Worm (Caenorhabditis elegans) whole organism, L4/young adult: ENCODE data around the gene fbxa-220.

Source experiments
- W03F9.2 ChIP-seq: fragments of 150-350 bp; optimal IDR thresholded peaks from 2 replicates; lab custom pipeline; 2014; ENCODE audit warnings: missing biosample characterization, missing genetic modification characterization
- dao-5 ChIP-seq: sonication (generic microtip); optimal IDR thresholded peaks from 2 replicates; lab custom pipeline; 2016; ENCODE audit warnings: missing genotype, missing genetic modification characterization, moderate library complexity, missing compliant biosample characterization
- him-1 ChIP-seq: sonication (generic microtip); optimal IDR thresholded peaks from 2 replicates; lab custom pipeline; 2016; ENCODE audit warnings: missing genotype, missing genetic modification reagents, missing genetic modification characterization, missing compliant biosample characterization

The fbxa-220 gene

DNA sequence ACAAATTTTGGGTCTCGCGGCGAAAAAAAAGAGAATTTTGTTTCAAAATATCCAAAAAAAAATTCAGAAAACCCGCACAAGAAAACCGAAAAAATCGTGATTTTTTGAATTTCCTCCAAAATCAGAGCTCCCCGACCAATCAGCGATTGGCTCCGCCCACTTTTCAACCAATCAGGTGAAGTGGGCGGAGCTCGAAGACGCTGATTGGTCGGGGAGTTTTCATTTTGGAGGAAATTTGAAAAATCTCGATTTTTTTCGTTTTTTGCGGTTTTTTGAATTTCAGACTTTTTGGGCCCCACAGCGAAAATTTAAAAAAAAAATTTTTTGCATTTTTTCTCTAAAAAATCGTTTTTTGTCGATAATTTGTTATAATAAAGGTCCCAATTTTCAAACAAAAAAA, 5.6 kb upstream of the fbxa-220 start:
- no peak for TF ChIP-seq dao-5 (tag; lab: Kevin White, UChicago)
- no peak for TF ChIP-seq W03F9.2
- no peak for TF ChIP-seq him-1

DNA sequence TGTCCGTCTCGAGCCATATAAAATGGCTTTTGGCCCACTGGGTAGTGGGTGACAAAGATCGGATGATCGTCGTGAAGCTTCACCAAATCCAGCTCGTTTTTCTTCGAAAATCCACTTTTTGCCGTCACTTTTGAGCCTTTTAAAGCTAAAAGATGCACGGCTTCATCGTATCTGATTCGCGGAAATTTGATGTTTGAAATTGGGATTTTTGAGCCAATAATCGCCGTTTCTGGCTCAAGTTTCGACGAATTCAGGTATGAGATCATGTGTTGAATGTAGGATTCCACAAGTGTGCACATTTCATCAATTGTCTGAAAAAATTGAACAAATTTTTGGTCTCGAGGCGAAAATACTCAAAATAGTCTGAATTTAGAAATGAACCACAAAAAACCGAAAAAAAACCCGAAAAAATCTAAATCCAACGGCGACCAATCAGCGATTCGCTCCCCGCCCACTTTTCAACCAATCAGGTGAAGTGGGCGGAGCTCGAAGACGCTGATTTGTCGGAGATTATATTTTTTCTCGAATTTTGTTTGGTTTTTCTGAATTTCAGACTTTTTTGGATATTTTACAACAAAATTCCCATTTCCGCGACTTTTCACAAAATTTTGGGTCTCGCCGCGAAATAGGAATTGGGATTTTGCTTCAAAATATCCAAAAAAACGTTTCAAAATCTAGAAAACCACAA, 4.8 kb upstream of the fbxa-220 start:
- TF ChIP-seq him-1: no peak
- no peak for TF ChIP-seq W03F9.2
- no peak for TF ChIP-seq dao-5 (tag; lab: Kevin White, UChicago)

DNA sequence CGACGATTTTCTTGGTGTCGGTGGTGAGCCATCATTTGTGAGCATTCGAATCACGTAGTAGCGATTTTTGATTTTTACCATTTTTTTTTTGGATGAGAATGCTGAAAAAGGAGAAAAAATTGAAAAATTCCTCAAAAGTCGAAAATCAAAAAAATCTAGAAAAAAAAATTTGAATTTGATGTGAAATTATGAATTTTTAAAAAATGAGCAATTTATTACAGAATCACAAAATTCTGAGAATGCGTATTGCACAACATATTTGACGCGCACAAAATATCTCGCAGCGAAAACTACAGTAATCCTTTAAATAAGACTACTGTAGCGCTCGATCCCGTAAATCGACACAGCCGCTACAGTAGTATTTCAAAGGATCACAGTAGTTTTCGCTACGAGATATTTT, 3.3 kb upstream of the fbxa-220 start, which contains the start of gene popl-5:
popl-5 (minus strand) TSS at position 101 of the 400 bp plus-strand sequence.
- TF ChIP-seq W03F9.2 (no peak), him-1 (no peak), dao-5 (tag; lab: Kevin White, UChicago) (no peak)

DNA sequence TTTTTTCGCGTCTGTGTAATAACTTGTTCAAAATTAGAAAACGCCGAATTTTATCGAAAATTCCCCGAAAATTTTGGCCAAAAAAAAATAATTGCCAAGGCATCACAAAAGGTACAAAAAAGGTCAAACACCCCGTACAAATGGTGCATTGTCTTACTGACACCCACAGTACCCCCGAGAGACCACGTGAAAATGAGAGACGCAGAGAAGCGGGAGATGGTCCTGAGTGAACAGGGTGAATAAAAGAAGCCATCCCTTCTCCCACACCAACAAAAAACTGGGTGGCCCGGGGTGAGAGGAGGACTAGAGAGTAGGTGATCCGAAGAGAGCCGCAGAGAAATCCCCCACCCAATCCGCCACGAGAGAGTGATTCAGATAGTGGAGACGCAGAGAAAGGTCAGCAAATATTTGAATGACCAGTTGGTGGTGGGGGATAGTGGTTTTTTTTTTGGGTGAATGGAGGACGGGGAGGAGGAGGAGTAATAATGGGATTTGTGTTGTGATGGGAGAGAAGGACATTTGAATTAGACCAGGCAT, 2.6 kb downstream of the fbxa-220 start:
- TF ChIP-seq dao-5 (tag; lab: Kevin White, UChicago) (no peak), W03F9.2 (no peak), him-1 (no peak)

DNA sequence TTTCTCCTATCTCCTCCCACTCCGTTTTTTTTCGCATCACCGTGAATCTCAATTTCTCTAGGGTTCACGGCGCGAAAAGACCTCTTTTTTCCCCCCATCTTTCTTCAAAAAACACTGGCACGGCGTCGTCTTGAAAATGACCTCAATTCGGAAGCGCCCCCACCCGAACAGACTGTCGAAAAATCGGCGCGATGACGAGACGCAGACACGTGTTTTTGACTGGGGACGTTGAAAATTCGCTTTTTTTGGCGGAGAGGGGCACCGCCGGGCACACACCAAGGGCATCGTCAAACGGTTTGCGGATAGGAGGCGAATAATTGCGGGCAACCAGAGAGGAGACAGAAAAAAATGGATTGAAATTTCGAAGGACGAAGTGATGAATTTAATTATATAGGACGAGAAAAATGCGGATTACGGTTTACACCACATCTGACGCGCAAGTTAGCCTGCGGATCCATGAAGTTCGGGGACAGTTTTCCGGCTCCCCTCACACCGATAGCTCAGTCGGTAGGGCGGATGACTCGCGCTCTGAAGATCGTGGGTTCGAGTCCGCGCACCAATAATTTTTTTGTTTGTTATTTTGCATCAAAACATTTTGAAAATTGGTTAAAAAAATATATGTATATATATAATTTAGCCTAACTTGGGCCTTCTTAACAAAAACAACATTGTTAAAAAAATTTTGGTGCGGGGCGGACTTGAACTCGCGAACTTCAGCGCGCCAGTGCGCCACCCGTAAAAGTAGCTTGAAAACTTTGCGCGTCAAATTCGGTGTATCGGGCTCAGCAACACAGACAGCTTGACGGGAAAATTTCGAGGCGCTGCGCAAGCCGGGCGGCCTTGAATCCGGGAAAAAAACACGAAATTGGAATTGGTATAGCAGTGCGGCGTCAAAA, 5.3 kb downstream of the fbxa-220 start:
- TF ChIP-seq him-1: no peak
- no peak for TF ChIP-seq W03F9.2

DNA sequence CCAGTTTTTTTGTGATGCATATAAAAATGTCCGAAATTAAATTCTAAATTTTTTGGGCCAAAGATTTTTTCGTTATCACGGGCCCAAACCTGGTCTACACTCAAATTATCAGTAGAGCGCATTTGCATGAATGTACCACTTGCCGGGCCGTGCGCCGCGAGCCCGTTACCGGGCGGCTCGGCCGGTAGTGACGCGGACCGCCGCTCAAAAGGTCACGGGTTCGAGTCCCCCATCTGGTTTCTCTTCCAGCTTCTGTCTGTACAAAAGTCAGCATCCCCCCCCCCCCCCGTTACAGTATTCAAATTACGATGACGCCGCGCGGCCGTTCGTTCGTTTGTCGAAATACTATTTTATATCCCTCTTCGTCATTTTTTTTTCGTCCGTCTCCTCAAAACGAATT, 6.7 kb downstream of the fbxa-220 start:
- TF ChIP-seq W03F9.2 (no peak), dao-5 (tag; lab: Kevin White, UChicago) (no peak), him-1 (no peak)

DNA sequence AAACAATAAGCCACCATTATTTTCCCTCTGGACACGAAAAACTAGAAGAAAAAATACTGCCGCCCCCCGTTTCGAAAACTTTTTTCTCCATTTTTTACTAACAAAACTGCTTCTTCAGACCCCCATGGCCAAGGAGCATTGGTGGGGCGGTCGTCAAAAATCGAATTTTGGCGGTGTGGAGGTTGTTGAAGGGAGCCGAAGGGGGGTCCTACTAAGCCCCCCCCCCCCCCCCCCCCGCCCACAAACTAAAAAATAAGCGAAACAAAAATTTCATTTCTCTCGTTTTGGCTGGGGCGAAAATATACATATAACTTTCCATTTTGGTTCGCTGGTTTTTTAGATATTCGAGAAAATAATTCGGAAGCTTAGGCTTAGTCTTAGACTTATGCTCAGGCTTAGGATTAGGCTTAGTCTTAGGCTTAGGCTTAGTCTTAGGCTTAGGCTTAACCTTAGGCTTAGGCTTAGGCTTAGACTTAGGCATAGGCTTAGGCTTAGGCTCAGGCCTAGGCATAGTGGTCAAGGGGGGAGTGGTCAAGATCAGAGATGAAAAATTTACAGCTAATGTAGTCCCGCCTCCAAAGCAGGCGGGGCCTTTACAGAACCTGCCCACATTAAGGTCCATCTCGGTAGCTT, 9.2 kb downstream of the fbxa-220 start:
- no peak for TF ChIP-seq dao-5 (tag; lab: Kevin White, UChicago)
- TF ChIP-seq him-1: no peak
- TF ChIP-seq W03F9.2: no peak

DNA sequence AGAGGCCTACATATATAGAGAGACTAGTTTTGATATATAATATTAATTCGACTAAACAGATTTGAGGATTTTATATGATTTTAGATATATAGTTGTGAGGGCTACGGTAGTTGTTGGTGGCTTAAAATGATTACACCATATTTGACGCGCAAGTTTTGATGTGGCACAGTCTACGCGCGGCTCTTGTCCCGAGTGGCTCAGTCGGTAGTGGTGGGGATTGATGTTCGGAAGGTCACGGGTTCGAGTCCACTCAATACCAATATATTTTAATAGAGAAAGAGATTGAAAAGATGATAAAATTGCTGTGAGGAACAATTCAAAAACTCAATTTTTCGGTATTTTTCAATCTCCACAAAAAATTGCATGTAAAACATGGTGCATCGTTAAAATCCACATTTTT, 11.1 kb downstream of the fbxa-220 start:
- TF ChIP-seq dao-5 (tag; lab: Kevin White, UChicago): no peak
- no peak for TF ChIP-seq W03F9.2
- TF ChIP-seq him-1: no peak

DNA sequence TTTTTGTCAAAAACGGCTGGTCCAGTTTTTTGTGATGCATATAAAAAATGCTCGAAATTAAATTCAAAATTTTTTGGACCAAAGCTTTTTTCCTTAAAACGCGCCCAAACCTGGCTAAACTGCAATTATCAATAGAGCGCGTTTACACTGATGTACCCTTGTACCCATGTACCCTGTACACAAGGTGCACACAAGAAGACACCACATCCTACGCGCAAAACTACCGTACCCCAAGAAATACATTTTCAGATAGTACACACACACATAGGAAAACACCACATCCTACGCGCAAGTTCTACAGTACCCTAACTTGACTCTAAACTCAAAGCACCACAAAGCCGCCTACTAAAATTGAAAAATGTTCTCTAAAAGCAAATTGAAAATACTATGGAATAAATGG, 12.7 kb downstream of the fbxa-220 start:
- TF ChIP-seq W03F9.2 (no peak), dao-5 (tag; lab: Kevin White, UChicago) (no peak), him-1 (no peak)

DNA sequence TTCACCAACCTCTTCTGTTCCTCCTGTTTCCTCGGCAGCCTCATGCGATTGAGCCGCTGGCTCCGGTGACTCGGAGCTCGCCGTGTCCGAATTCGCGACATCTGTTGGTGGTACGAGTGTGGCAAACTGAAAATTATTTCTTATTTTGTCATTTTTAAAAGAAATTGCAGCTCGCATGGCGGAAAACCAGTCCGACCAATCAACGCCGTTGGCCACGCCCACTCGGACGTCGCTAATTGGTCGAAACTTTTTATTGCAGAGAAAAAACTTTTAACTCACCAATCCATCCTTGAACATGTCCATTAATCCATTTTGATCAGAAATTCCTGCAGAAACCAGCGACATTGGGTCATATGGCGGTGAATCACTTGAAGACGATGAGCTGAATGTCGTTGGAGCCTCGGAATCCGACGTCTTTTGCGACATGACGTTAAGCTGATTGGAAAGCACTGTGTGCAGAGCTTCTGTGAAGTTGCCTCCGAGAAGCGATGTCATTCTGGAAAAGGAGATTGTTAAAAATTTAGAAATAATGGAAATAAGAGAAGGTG, 13.6 kb downstream of the fbxa-220 start, which contains the start of gene bed-2:
bed-2 (minus strand) TSS at position 498 of the 548 bp plus-strand sequence.
- TF ChIP-seq dao-5 (tag; lab: Kevin White, UChicago) (no peak), him-1 (no peak), W03F9.2 (no peak)

DNA sequence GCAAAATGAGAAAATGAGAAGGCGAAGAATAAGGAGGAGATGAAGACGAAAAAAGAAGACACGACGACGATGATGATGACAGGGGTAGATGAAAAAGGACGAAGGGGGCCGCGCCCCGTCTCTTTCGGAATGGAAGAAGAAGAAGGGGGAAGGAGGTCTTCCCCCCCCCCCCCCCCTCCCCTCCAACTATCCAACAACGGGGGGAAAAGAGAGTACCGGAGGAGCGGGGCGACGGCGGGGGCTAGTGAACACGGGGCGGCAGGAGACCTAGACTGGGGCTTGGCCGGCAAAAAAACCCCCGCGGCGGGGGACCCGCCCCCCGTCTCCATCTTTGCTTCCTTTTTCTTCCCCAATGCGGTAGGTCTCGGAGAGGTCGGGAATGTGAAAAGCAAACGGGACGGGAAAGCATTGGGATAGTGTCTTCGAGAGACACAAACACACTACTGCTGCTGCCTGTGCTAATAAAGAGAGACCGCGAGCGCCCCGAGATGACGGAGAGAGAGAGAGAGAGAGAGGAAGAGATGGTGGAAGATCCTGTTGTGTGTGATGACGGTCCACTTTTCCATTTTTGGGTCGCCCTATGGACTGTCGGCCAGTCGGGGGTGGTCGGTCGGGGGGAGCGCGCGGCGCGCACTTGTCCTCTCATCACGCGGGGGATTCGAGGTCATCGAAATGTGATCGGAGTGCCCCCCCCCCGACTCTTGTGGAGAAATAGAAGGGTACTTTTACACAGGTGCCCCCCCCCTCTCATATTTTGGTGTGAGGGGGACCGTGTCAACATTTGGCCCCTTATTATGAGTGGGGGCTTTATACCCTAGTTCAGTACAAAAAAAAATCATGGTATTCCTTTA, 16.1 kb downstream of the fbxa-220 start:
- no peak for TF ChIP-seq him-1
- no peak for TF ChIP-seq dao-5 (tag; lab: Kevin White, UChicago)
- no peak for TF ChIP-seq W03F9.2

DNA sequence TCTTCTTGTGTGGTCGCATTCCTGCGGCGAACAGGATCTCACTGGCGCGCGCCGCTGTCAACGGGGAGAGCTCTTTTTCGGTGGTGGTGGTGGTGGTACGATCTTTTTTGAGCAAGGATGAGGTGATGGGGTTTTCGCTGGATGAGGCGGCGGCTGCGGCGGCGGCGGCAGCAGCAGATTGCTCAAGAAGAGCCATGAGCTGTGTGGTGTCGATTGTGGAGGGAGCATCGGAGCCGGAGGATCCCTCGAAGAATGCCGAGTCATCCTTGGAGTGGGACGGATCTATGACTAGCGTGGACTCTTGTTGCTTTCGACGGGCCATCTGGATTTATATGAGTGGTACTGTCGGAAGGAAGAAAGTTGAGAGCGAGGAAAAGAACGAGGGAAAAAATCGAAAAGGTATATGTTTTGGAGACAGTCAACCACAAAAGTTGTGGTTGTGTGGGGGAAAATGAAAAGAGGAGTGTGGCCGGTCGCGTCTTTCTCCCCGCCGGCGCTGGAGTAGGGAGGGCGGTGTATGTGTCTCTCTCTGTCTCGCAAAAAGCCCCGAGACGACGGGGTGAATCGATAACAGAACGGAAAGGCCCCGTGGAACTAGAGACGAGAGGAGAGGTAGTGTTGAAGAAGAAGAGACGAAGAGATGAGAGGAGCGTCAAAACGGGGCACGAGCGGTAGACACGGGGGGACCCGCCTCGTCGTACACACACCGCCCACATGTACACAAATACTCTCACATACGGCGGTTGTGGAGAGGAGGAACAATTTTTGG, 17.4 kb downstream of the fbxa-220 start:
- TF ChIP-seq him-1: no peak
